Fruit fly (Drosophila melanogaster) whole organism, embryonic: ENCODE data around the gene bin.

Source experiments
- Atf-2 ChIP-seq: fragments of 200-800 bp; sonication (Bioruptor generic); optimal IDR thresholded peaks from 2 replicates; lab custom pipeline; 2016; ENCODE audit warnings: missing biosample characterization, missing genetic modification characterization
- Blimp-1 ChIP-seq: fragments of 200-800 bp; sonication (Bioruptor generic); optimal IDR thresholded peaks from 3 replicates; lab custom pipeline; 2018; ENCODE audit warnings: missing biosample characterization, missing genetic modification characterization, mild to moderate bottlenecking, moderate library complexity, missing genetic modification reagents
- Bteb2 ChIP-seq: fragments of 200-800 bp; sonication (Bioruptor generic); optimal IDR thresholded peaks from 2 replicates; lab custom pipeline; 2016; ENCODE audit warnings: missing biosample characterization, missing genetic modification characterization
- CG10267 ChIP-seq: fragments of 200-800 bp; sonication (Bioruptor generic); optimal IDR thresholded peaks from 2 replicates; lab custom pipeline; 2018; ENCODE audit warnings: missing biosample characterization, mild to moderate bottlenecking, missing genetic modification characterization, moderate library complexity
- CG10565 ChIP-seq: fragments of 200-800 bp; sonication (Bioruptor generic); optimal IDR thresholded peaks from 3 replicates; lab custom pipeline; 2016; ENCODE audit warnings: missing biosample characterization, mild to moderate bottlenecking, missing genetic modification characterization
- CG11504 ChIP-seq: fragments of 200-800 bp; sonication (Bioruptor generic); optimal IDR thresholded peaks from 3 replicates; lab custom pipeline; 2019; ENCODE audit warnings: missing biosample characterization, mild to moderate bottlenecking, missing genetic modification characterization, moderate library complexity
- CG15269 ChIP-seq: fragments of 200-800 bp; sonication (Bioruptor generic); optimal IDR thresholded peaks from 2 replicates; lab custom pipeline; 2018; ENCODE audit warnings: missing biosample characterization, mild to moderate bottlenecking, missing genetic modification characterization, moderate library complexity
- CG15696 ChIP-seq: fragments of 200-800 bp; sonication (Bioruptor generic); optimal IDR thresholded peaks from 2 replicates; lab custom pipeline; 2019; ENCODE audit warnings: missing biosample characterization, mild to moderate bottlenecking, missing genetic modification characterization, moderate library complexity
- CG18764 ChIP-seq: fragments of 200-800 bp; sonication (Bioruptor generic); optimal IDR thresholded peaks from 3 replicates; lab custom pipeline; 2016; ENCODE audit warnings: missing biosample characterization, missing genetic modification characterization
- CG2120 ChIP-seq: fragments of 200-800 bp; sonication (Bioruptor generic); optimal IDR thresholded peaks from 3 replicates; lab custom pipeline; 2016; ENCODE audit warnings: missing biosample characterization, missing genetic modification characterization
- CG2678 ChIP-seq: fragments of 200-800 bp; sonication (Bioruptor generic); optimal IDR thresholded peaks from 3 replicates; lab custom pipeline; 2019; ENCODE audit warnings: missing biosample characterization, mild to moderate bottlenecking, missing genetic modification characterization, moderate library complexity
- CG31388 ChIP-seq: fragments of 200-800 bp; sonication (Bioruptor generic); optimal IDR thresholded peaks from 2 replicates; lab custom pipeline; 2016; ENCODE audit warnings: missing biosample characterization, missing genetic modification characterization
- CG32772 ChIP-seq: fragments of 200-800 bp; sonication (Bioruptor generic); IDR thresholded peaks from 2 replicates; pipeline ENCODE4 v1.3.6; 2022; ENCODE audit warnings: missing biosample characterization, missing genetic modification characterization
- CG3847 ChIP-seq: fragments of 200-800 bp; sonication (Bioruptor generic); IDR thresholded peaks from 2 replicates; pipeline ENCODE4 v1.3.6; 2022; ENCODE audit warnings: missing biosample characterization, missing genetic modification characterization
- CG6689 ChIP-seq: fragments of 200-800 bp; sonication (Bioruptor generic); IDR thresholded peaks from 2 replicates; pipeline ENCODE4 v1.3.6; 2022; ENCODE audit warnings: missing biosample characterization, missing genetic modification characterization
- D19A ChIP-seq: fragments of 200-800 bp; optimal IDR thresholded peaks from 3 replicates; lab custom pipeline; 2019; ENCODE audit warnings: missing biosample characterization, mild to moderate bottlenecking, missing genetic modification characterization, moderate library complexity
- Dll ChIP-seq: fragments of 200-800 bp; sonication (Bioruptor generic); IDR thresholded peaks from 4 replicates; pipeline ENCODE4 v1.3.6; 2022; ENCODE audit warnings: missing biosample characterization, missing genetic modification characterization; ENCODE audit not compliant: partially characterized antibody
- Drgx ChIP-seq: fragments of 200-800 bp; sonication (Bioruptor generic); IDR thresholded peaks from 2 replicates; pipeline ENCODE4 v1.3.6; 2022; ENCODE audit warnings: missing biosample characterization, missing genetic modification characterization
- Hr3 ChIP-seq: fragments of 200-800 bp; sonication (Bioruptor generic); optimal IDR thresholded peaks from 3 replicates; lab custom pipeline; 2016; ENCODE audit warnings: missing biosample characterization, missing genetic modification characterization
- Hr51 ChIP-seq, 2 experiments: fragments of 200-800 bp; sonication (Bioruptor generic); optimal IDR thresholded peaks; 2 replicates in 1 of 2; 3 replicates in 1 of 2; lab custom pipeline; 2016 to 2018; ENCODE audit warnings: missing biosample characterization in 2 of 2, missing genetic modification characterization in 2 of 2, mild to moderate bottlenecking in 1 of 2, moderate library complexity in 1 of 2
- MTF-1 ChIP-seq: fragments of 200-800 bp; sonication (Bioruptor generic); optimal IDR thresholded peaks from 2 replicates; lab custom pipeline; 2018; ENCODE audit warnings: missing biosample characterization, mild to moderate bottlenecking, missing genetic modification characterization, borderline replicate concordance
- Med ChIP-seq: fragments of 200-800 bp; sonication (Bioruptor generic); peaks from one replicate; lab custom pipeline; 2016; ENCODE audit warnings: missing biosample characterization, missing genetic modification characterization, mild to moderate bottlenecking, inconsistent platforms, moderate library complexity
- Oli ChIP-seq: fragments of 200-800 bp; sonication (Bioruptor generic); optimal IDR thresholded peaks from 2 replicates; lab custom pipeline; 2018; ENCODE audit warnings: missing biosample characterization, mild to moderate bottlenecking, missing genetic modification characterization, moderate library complexity
- Rfx ChIP-seq: fragments of 200-800 bp; sonication (Bioruptor generic); IDR thresholded peaks from 2 replicates; pipeline ENCODE4 v1.3.6; 2022; ENCODE audit warnings: missing biosample characterization, missing genetic modification characterization
- Six4 ChIP-seq: fragments of 200-800 bp; sonication (Bioruptor generic); optimal IDR thresholded peaks from 2 replicates; lab custom pipeline; 2016; ENCODE audit warnings: missing biosample characterization, missing genetic modification characterization
- Sox102F ChIP-seq: fragments of 200-800 bp; sonication (Bioruptor generic); optimal IDR thresholded peaks from 2 replicates; lab custom pipeline; 2018; ENCODE audit warnings: missing biosample characterization, mild to moderate bottlenecking, missing genetic modification characterization, moderate library complexity
- ac ChIP-seq: fragments of 200-800 bp; sonication (Bioruptor generic); optimal IDR thresholded peaks from 3 replicates; lab custom pipeline; 2017; ENCODE audit warnings: missing biosample characterization, mild to moderate bottlenecking, missing genetic modification characterization
- ash1 ChIP-seq: fragments of 200-800 bp; sonication (Bioruptor generic); optimal IDR thresholded peaks from 2 replicates; lab custom pipeline; 2018; ENCODE audit warnings: missing biosample characterization, mild to moderate bottlenecking, missing genetic modification characterization
- bsh ChIP-seq, 2 experiments: fragments of 200-800 bp; sonication (Bioruptor generic); optimal IDR thresholded peaks; 2 replicates each; lab custom pipeline; 2017 to 2018; ENCODE audit warnings: mild to moderate bottlenecking in 2 of 2, missing biosample characterization in 2 of 2, missing genetic modification characterization in 2 of 2, moderate library complexity in 1 of 2
- cas ChIP-seq: fragments of 200-800 bp; sonication (Bioruptor generic); IDR thresholded peaks from 2 replicates; pipeline ENCODE4 v1.3.6; 2022; ENCODE audit warnings: missing biosample characterization, missing genetic modification characterization
- crc ChIP-seq: fragments of 200-800 bp; sonication (Bioruptor generic); optimal IDR thresholded peaks from 2 replicates; lab custom pipeline; 2016; ENCODE audit warnings: missing biosample characterization, missing genetic modification characterization
- dmrt99B ChIP-seq: fragments of 200-800 bp; sonication (Bioruptor generic); optimal IDR thresholded peaks from 2 replicates; lab custom pipeline; 2018; ENCODE audit warnings: missing biosample characterization, mild to moderate bottlenecking, missing genetic modification characterization, moderate library complexity
- dpn ChIP-seq, 2 experiments: fragments of 200-800 bp; sonication (Bioruptor generic); optimal IDR thresholded peaks; 3 replicates each; lab custom pipeline; 2016; ENCODE audit warnings: missing biosample characterization in 2 of 2, missing genetic modification characterization in 2 of 2
- dysf ChIP-seq: fragments of 200-800 bp; sonication (Bioruptor generic); IDR thresholded peaks from 3 replicates; pipeline ENCODE4 v1.3.6; 2022; ENCODE audit warnings: missing biosample characterization, missing genetic modification characterization
- ftz-f1 ChIP-seq: fragments of 200-800 bp; sonication (Bioruptor generic); optimal IDR thresholded peaks from 2 replicates; lab custom pipeline; 2016; ENCODE audit warnings: missing biosample characterization, missing genetic modification characterization
- gem ChIP-seq: fragments of 200-800 bp; sonication (Bioruptor generic); optimal IDR thresholded peaks from 2 replicates; lab custom pipeline; 2019; ENCODE audit warnings: missing biosample characterization, mild to moderate bottlenecking, missing genetic modification characterization, moderate library complexity
- gro ChIP-seq: fragments of 200-800 bp; sonication (Bioruptor generic); optimal IDR thresholded peaks from 2 replicates; lab custom pipeline; 2016; ENCODE audit warnings: missing biosample characterization, missing genetic modification characterization
- hb ChIP-seq: fragments of 200-800 bp; sonication (Bioruptor generic); IDR thresholded peaks from 3 replicates; pipeline ENCODE4 v1.3.6; 2022; ENCODE audit warnings: missing biosample characterization, missing genetic modification characterization; ENCODE audit not compliant: partially characterized antibody
- inv ChIP-seq: fragments of 200-800 bp; sonication (Bioruptor generic); IDR thresholded peaks from 2 replicates; pipeline ENCODE4 v1.3.6; 2022; ENCODE audit warnings: missing biosample characterization, missing genetic modification characterization; ENCODE audit not compliant: partially characterized antibody
- jumu ChIP-seq: fragments of 200-800 bp; sonication (Bioruptor generic); optimal IDR thresholded peaks from 3 replicates; lab custom pipeline; 2016; ENCODE audit warnings: missing biosample characterization, missing genetic modification characterization
- lola ChIP-seq, 3 experiments: fragments of >200 bp in 2 of 3; fragments of 200-800 bp in 1 of 3; sonication (Bioruptor generic) in 1 of 3; optimal IDR thresholded peaks; 2 replicates each; lab custom pipeline; 2017 to 2019; ENCODE audit warnings: missing biosample characterization in 3 of 3, missing genetic modification characterization in 3 of 3, mild to moderate bottlenecking in 1 of 3, moderate library complexity in 1 of 3
- nom ChIP-seq: fragments of 200-800 bp; sonication (Bioruptor generic); optimal IDR thresholded peaks from 2 replicates; lab custom pipeline; 2017; ENCODE audit warnings: missing biosample characterization, missing genetic modification characterization, mild to moderate bottlenecking, moderate library complexity, missing genetic modification reagents
- pum ChIP-seq: fragments of 200-800 bp; sonication (Bioruptor generic); optimal IDR thresholded peaks from 2 replicates; lab custom pipeline; 2016; ENCODE audit warnings: missing biosample characterization, missing genetic modification characterization
- sd ChIP-seq: fragments of 200-800 bp; sonication (Bioruptor generic); optimal IDR thresholded peaks from 3 replicates; lab custom pipeline; 2018; ENCODE audit warnings: missing biosample characterization, mild to moderate bottlenecking, missing genetic modification characterization, moderate library complexity
- slbo ChIP-seq: fragments of 200-800 bp; sonication (Bioruptor generic); IDR thresholded peaks from 2 replicates; pipeline ENCODE4 v1.3.6; 2022; ENCODE audit warnings: missing biosample characterization, missing genetic modification characterization
- toy ChIP-seq: fragments of 200-800 bp; sonication (Bioruptor generic); IDR thresholded peaks from 2 replicates; pipeline ENCODE4 v1.3.6; 2022; ENCODE audit warnings: missing biosample characterization, missing genetic modification characterization
- twi ChIP-seq: fragments of 200-800 bp; optimal IDR thresholded peaks from 2 replicates; lab custom pipeline; 2019; ENCODE audit warnings: missing biosample characterization, mild to moderate bottlenecking, missing genetic modification characterization, moderate library complexity
- unpg ChIP-seq: fragments of 200-800 bp; sonication (Bioruptor generic); optimal IDR thresholded peaks from 3 replicates; lab custom pipeline; 2018; ENCODE audit warnings: missing biosample characterization, mild to moderate bottlenecking, missing genetic modification characterization, moderate library complexity

The bin gene

dm6 chr3L:7002355-7002754 is 11.9 kb downstream of the bin start (continued):
- TF ChIP-seq CG18764 (GFP tag; lab: Kevin White, UChicago) (no peak), lola (GFP tag; optimal IDR thresholded peaks at IDR 0.05; lab: Kevin White, UChicago) (no peak), Six4 (no peak), CG15696 (tag; lab: Kevin White, UChicago) (no peak)

dm6 chr3L:7003132-7003531 is 12.7 kb downstream of the bin start:
- no peak for TF ChIP-seq CG6689
- TF ChIP-seq slbo (GFP tag; lab: Robert Waterston, UW) = peak; percentile 23; the same call in 1 of the 2 replicates
- TF ChIP-seq gem (tag; lab: Kevin White, UChicago) = peak; percentile 17
- TF ChIP-seq CG11504 = peak; percentile 21
- peak; percentile 36; the same call in 1 of the 2 replicates for TF ChIP-seq Rfx (GFP tag; lab: Robert Waterston, UW)
- TF ChIP-seq dmrt99B = peak; percentile 26
- TF ChIP-seq CG2120 = no peak
- no peak for TF ChIP-seq bsh (GFP tag; optimal IDR thresholded peaks at IDR 0.05; lab: Kevin White, UChicago)
- no peak for TF ChIP-seq toy (GFP tag; lab: Robert Waterston, UW)
- no peak for TF ChIP-seq hb (GFP tag; lab: Robert Waterston, UW)
- TF ChIP-seq nom (GFP tag; lab: Kevin White, UChicago) = no peak
- peak; percentile 3 for TF ChIP-seq CG2678
- no peak for TF ChIP-seq jumu
- TF ChIP-seq ftz-f1 (GFP tag; lab: Kevin White, UChicago) = no peak
- peak; percentile 22 for TF ChIP-seq Sox102F (GFP tag; lab: Kevin White, UChicago)
- peak in 1 of 2 experiments; percentile 39 for TF ChIP-seq Hr51 (GFP tag; optimal IDR thresholded peaks at IDR 0.05; lab: Kevin White, UChicago)
- TF ChIP-seq cas = no peak
- no peak for TF ChIP-seq CG10267 (tag; lab: Kevin White, UChicago)
- no peak for TF ChIP-seq Hr3 (GFP tag; lab: Kevin White, UChicago)
- peak; percentile 55; the same call in 2 of the 3 replicates for TF ChIP-seq dysf (GFP tag; lab: Robert Waterston, UW)
- TF ChIP-seq Med (GFP tag; lab: Kevin White, UChicago) = peak; percentile 19
- peak; percentile 24; the same call in 1 of the 2 replicates for TF ChIP-seq Drgx (GFP tag; lab: Robert Waterston, UW)
- TF ChIP-seq D19A (tag; lab: Kevin White, UChicago) = no peak
- no peak for TF ChIP-seq CG10565
- no peak for TF ChIP-seq dpn (GFP tag; optimal IDR thresholded peaks at IDR 0.05; lab: Kevin White, UChicago)
- no peak for TF ChIP-seq twi (tag; lab: Kevin White, UChicago)
- no peak for TF ChIP-seq Bteb2
- peak; percentile 37 for TF ChIP-seq CG15269 (tag; lab: Kevin White, UChicago)

- TF ChIP-seq Oli (peak; percentile 4), CG3847 (GFP tag; lab: Robert Waterston, UW) (no peak), unpg (GFP tag; lab: Kevin White, UChicago) (no peak), sd (tag; lab: Kevin White, UChicago) (no peak), MTF-1 (GFP tag; lab: Kevin White, UChicago) (no peak), CG31388 (GFP tag; lab: Kevin White, UChicago) (no peak), ash1 (GFP tag; lab: Kevin White, UChicago) (no peak), crc (GFP tag; lab: Kevin White, UChicago) (no peak), Hr51 (GFP tag; optimal IDR thresholded peaks at IDR 0.05; lab: Kevin White, UChicago) (peak in 1 of 2 experiments; percentile 6), inv (GFP tag; lab: Robert Waterston, UW) (no peak), Atf-2 (GFP tag; lab: Kevin White, UChicago) (no peak), ac (GFP tag; lab: Kevin White, UChicago) (no peak), bsh (GFP tag; optimal IDR thresholded peaks at IDR 0.05; lab: Kevin White, UChicago) (peak in 1 of 2 experiments; percentile 25), CG32772 (no peak), Blimp-1 (GFP tag; lab: Kevin White, UChicago) (peak; percentile 42), pum (GFP tag; lab: Kevin White, UChicago) (no peak), CG10267 (tag; lab: Kevin White, UChicago) (no peak), gro (GFP tag; lab: Kevin White, UChicago) (no peak), Dll (no peak), Sox102F (GFP tag; lab: Kevin White, UChicago) (peak; percentile 51), gem (tag; lab: Kevin White, UChicago) (peak; percentile 30)
These were observed 16.0 kb downstream of the bin start for dm6 chr3L:7006421-7006820.
